Worm (Caenorhabditis elegans): ENCODE measurements around the gene F14F8.9.

F14F8.9 gene

DNA sequence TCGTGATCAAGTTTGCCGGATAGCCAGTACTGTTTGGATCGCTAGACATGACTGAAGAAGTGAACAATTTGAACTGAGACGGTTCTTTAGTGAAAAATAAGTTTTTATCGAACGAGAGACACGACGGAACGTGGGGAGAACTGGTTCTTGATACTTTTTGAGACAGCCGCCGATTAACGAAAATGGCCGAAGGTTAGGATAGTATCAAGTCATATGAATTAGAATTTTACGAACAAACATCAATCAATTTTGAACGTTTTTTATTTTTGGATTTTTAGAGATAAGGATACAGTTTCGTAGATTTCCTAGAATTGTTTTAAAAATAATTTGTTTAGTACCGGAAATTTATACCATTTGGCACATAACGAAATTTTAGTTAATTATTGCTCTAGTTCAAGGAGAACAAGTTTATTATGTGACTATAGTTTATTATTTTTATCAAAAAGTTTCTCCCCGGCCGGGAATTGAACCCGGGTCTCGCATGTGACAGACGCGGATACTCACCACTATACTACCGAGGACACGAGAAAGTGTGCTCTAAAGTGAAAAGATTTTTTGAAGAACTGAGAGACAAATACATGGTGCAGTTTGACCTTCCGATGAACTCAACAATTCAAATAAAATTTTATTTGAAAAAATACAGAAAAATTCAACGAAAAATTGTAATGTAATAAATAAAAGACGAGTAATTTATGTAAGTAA is 19.9 kb downstream of the F14F8.9 start, which contains the start of gene W06G6.20 (continued):
- TF ChIP-seq zip-2 (tag; optimal IDR thresholded peaks at IDR 0.05) (no peak), R02D3.7 (tag; optimal IDR thresholded peaks at IDR 0.05) (no peak), snpc-4 (tag; optimal IDR thresholded peaks at IDR 0.05) (no peak), fos-1 (tag; optimal IDR thresholded peaks at IDR 0.05) (no peak), hlh-11 (tag; optimal IDR thresholded peaks at IDR 0.05) (no peak), nhr-6 (tag; optimal IDR thresholded peaks at IDR 0.05) (no peak), Y48G9A.11 (GFP tag; IDR thresholded peaks at IDR 0.05) (0 out of 2 replicates have a peak, but pooled peaks have one; percentile 10), T26A8.4 (GFP tag; IDR thresholded peaks at IDR 0.05) (no peak), ZK337.2 (GFP tag; IDR thresholded peaks at IDR 0.05) (0 out of 2 replicates have a peak, but pooled peaks have one; percentile 40), snpc-1.2 (GFP tag; IDR thresholded peaks at IDR 0.05) (peak; percentile 62), aha-1 (tag) (no peak), lin-38 (GFP tag; IDR thresholded peaks at IDR 0.05) (peak; percentile 54), Y5F2A.4 (GFP tag; optimal IDR thresholded peaks at IDR 0.05) (no peak), nhr-102 (tag; optimal IDR thresholded peaks at IDR 0.05) (no peak), set-16 (GFP tag; IDR thresholded peaks at IDR 0.05) (no peak), nhr-42 (GFP tag; IDR thresholded peaks at IDR 0.05) (no peak), T20F7.1 (GFP tag; optimal IDR thresholded peaks at IDR 0.05) (no peak), unc-62 (GFP tag; optimal IDR thresholded peaks at IDR 0.05 in 1 of 2) (no peak), unc-62 (tag; optimal IDR thresholded peaks at IDR 0.05) (no peak), ama-1 (optimal IDR thresholded peaks at IDR 0.05) (no peak), ceh-28 (tag; optimal IDR thresholded peaks at IDR 0.05) (no peak), mep-1 (tag; optimal IDR thresholded peaks at IDR 0.05) (no peak), lim-7 (GFP tag; IDR thresholded peaks at IDR 0.05) (peak; percentile 72), duxl-1 (tag; optimal IDR thresholded peaks at IDR 0.05; ENCODE audit: poor library complexity) (peak; percentile 40), pqm-1 (tag; optimal IDR thresholded peaks at IDR 0.05) (no peak), nhr-28 (tag; optimal IDR thresholded peaks at IDR 0.05) (no peak), nhr-25 (tag; optimal IDR thresholded peaks at IDR 0.05; ENCODE audit: borderline replicate concordance, insufficient read depth) (no peak), Y75B8A.6 (GFP tag; IDR thresholded peaks at IDR 0.05) (no peak)

DNA sequence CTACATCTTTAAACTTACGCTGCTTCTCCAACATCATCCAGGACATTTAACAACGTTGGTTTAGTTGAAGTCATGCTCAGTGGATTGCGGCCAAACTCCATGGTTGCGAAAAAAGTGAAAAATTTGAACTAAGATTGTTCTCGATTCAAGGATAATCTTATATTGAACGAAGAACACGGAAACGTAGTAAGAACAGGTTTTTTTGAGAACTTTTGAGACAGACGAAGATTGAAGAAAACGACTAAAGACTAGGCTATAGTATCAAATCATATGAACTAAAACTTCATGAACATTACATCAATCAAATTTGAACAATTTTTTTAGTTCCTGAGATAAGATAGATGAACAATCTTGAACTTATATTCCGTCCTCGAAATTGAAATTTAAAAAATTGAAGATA is 21.3 kb downstream of the F14F8.9 start, which contains the start of gene W06G6.10:
W06G6.10 (minus strand) TSS at position 101 of the 400 bp plus-strand sequence.
- TF ChIP-seq nhr-111 (GFP tag; optimal IDR thresholded peaks at IDR 0.05): no peak

DNA sequence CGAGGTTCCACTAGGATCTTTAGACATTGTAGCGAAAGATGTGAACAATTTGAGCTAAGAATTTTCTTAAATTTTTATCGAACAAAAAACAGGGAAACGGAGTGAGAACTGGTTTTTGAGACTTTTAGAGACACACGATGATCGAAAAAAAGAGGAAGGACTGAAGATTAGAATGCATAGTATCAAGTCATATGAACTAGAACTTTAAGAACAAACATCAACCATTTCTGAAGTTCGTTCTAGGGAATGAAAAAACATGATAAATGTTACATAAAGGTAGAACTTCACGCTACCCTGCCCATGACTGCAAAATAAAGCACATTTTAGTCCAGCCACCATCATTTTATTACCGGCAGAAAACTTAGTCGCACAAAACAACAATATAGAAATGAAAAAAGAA is 22.0 kb downstream of the F14F8.9 start, which contains the start of gene W06G6.9:
W06G6.9 (minus strand) TSS at position 101 of the 400 bp plus-strand sequence.
- TF ChIP-seq nhr-42 (GFP tag; IDR thresholded peaks at IDR 0.05): no peak
- no peak for TF ChIP-seq zip-11 (GFP tag; IDR thresholded peaks at IDR 0.05)

DNA sequence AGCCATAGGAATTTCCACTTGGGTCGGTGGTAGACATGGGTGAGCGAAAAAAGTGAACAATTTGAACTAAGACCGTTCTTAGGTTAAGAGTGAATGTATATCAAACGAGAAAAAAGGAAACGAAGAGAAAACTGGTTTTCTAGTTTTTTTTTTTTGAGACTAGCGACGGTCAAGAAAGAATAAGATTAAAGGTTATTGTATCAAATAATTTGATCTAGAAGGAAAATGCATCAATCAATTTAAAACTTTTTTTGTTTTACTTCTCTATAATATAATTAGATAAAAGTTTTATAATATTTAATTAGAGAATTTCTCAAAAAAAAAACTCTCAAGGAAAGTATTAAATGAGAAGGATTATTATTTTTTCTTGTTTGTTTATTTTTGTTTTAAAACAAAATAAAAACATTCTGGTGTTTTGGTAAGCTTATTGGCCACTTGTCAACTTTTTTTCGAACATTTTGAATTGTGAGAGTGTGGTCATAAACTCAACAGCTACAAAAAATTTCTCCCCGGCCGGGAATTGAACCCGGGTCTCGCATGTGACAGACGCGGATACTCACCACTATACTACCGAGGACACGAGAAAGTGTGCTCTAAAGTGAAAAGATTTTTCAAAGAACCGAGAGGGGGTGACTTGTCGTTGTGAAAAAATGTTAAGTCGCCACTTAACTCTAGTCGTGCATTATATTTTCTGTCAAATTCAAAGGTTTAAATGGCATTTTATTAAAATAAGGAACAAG is 23.0 kb downstream of the F14F8.9 start, which contains the start of gene W06G6.17:
W06G6.17 (minus strand) TSS at position 51 of the 740 bp plus-strand sequence.
- 0 out of 2 replicates have a peak, but pooled peaks have one; percentile 23 for TF ChIP-seq Y48G9A.11 (GFP tag; IDR thresholded peaks at IDR 0.05)
- TF ChIP-seq lin-38 (GFP tag; IDR thresholded peaks at IDR 0.05): no peak
- no peak for TF ChIP-seq F44E2.7 (GFP tag; IDR thresholded peaks at IDR 0.05)
- TF ChIP-seq zfp-3 (GFP tag; conservative IDR thresholded peaks at IDR 0.05): no peak
- TF ChIP-seq lir-3 (tag; optimal IDR thresholded peaks at IDR 0.05): no peak
- TF ChIP-seq nhr-48 (tag; optimal IDR thresholded peaks at IDR 0.05): no peak
- TF ChIP-seq daf-16 (GFP tag; optimal IDR thresholded peaks at IDR 0.05): peak in 1 of 2 experiments; percentile 44
- TF ChIP-seq daf-16 (tag; optimal IDR thresholded peaks at IDR 0.05): peak; percentile 44
- TF ChIP-seq tra-1 (GFP tag; IDR thresholded peaks at IDR 0.05): no peak
- TF ChIP-seq nhr-237 (tag; optimal IDR thresholded peaks at IDR 0.05): no peak
- TF ChIP-seq lin-1 (GFP tag; IDR thresholded peaks at IDR 0.05): no peak
- TF ChIP-seq fkh-10 (GFP tag; optimal IDR thresholded peaks at IDR 0.05): no peak
- no peak for TF ChIP-seq madf-9 (GFP tag; conservative IDR thresholded peaks at IDR 0.05)
- no peak for TF ChIP-seq pqm-1 (tag; optimal IDR thresholded peaks at IDR 0.05)
- peak; percentile 28; the same call in 1 of the 2 replicates for TF ChIP-seq dmd-6 (GFP tag; IDR thresholded peaks at IDR 0.05)
- 0 out of 2 replicates have a peak, but pooled peaks have one; percentile 38 for TF ChIP-seq F26F4.8 (GFP tag; conservative IDR thresholded peaks at IDR 0.05)
- TF ChIP-seq unc-62 (GFP tag; optimal IDR thresholded peaks at IDR 0.05 in 1 of 2): no peak
- no peak for TF ChIP-seq unc-62 (tag; optimal IDR thresholded peaks at IDR 0.05)
- TF ChIP-seq attf-4 (tag; optimal IDR thresholded peaks at IDR 0.05): no peak
- no peak for TF ChIP-seq dpl-1 (GFP tag; optimal IDR thresholded peaks at IDR 0.05)

Data from whole organism, L4 larva.